Worm (Caenorhabditis elegans) whole organism, L4 larva: ENCODE measurements around the gene T25D1.3.

Experiments
- ceh-32 ChIP-seq: sonication (generic microtip); optimal IDR thresholded peaks from 2 replicates; lab custom pipeline; 2016; ENCODE audit warnings: mild to moderate bottlenecking, missing genetic modification characterization, missing compliant biosample characterization; ENCODE audit not compliant: poor library complexity
- daf-12 ChIP-seq: fragments of 150-350 bp; optimal IDR thresholded peaks from 2 replicates; lab custom pipeline; 2014; ENCODE audit warnings: missing biosample characterization, missing genetic modification reagents, missing genetic modification characterization
- nhr-11 ChIP-seq: fragments of 150-350 bp; optimal IDR thresholded peaks from 2 replicates; lab custom pipeline; 2014; ENCODE audit warnings: missing biosample characterization, missing genetic modification characterization
- unc-130 ChIP-seq: sonication (generic microtip); optimal IDR thresholded peaks from 2 replicates; lab custom pipeline; 2016; ENCODE audit warnings: missing genetic modification reagents, missing genetic modification characterization, missing compliant biosample characterization

- TF ChIP-seq nhr-11 (tag; lab: Kevin White, UChicago) (no peak), ceh-32 (tag; lab: Kevin White, UChicago) (no peak), daf-12 (tag; lab: Kevin White, UChicago) (no peak), unc-130 (GFP tag; lab: Kevin White, UChicago) (no peak)
Observed at ce11 chrX:16480232-16480631, 25.2 kb upstream of the T25D1.3 start.
